Fruit fly (Drosophila melanogaster): Measurements from ENCODE around the gene Tspo.

The Tspo gene

DNA sequence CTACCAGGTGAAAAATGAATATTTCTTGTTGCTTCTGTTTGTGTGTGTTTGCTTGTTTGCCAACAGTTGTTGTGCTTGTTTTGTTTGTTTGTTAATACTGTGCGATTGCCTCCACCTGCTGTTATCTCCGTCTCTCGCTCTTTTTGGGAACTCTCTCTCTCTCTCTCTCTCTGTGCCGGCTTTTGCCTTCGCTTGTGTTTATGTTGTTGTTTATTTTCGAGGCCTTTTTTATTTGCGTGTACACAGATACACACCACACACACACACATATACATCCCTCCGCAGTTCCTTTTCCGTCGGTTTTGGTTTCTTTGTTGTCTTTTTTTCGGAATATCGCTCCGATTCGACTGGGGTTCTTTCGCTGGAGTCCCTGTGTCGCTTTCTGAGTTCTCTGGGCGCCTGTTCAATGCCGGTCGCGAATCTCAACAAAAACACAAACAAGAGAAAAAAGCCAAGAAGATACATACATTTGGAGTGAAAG, 48.8 kb upstream of the Tspo start (continued):
- TF ChIP-seq CG10979 (tag; optimal IDR thresholded peaks at IDR 0.05): peak; percentile 68
- no peak for TF ChIP-seq CG30020 (tag; optimal IDR thresholded peaks at IDR 0.05)
- TF ChIP-seq Vsx1 (GFP tag; optimal IDR thresholded peaks at IDR 0.05): peak; percentile 87
- TF ChIP-seq CG10543 (GFP tag; optimal IDR thresholded peaks at IDR 0.05): peak; percentile 79
- peak; percentile 73 for TF ChIP-seq HLHmδ (GFP tag; optimal IDR thresholded peaks at IDR 0.05)
- TF ChIP-seq CG6689 (GFP tag; IDR thresholded peaks at IDR 0.05): no peak
- no peak for TF ChIP-seq hth (optimal IDR thresholded peaks at IDR 0.05)
- no peak for TF ChIP-seq CG12769 (tag; optimal IDR thresholded peaks at IDR 0.05)
- peak; percentile 52 for TF ChIP-seq CG11504 (tag; optimal IDR thresholded peaks at IDR 0.05)
- no peak for TF ChIP-seq ab (GFP tag; optimal IDR thresholded peaks at IDR 0.05)
- TF ChIP-seq chn (GFP tag; optimal IDR thresholded peaks at IDR 0.05): no peak
- TF ChIP-seq cwo (GFP tag; optimal IDR thresholded peaks at IDR 0.05): no peak
- TF ChIP-seq rib (GFP tag; IDR thresholded peaks at IDR 0.05): no peak
- no peak; the same call in 1 of the 2 replicates for TF ChIP-seq CG32772 (GFP tag; IDR thresholded peaks at IDR 0.05)
- TF ChIP-seq Abd-B (GFP tag; optimal IDR thresholded peaks at IDR 0.05): no peak
- TF ChIP-seq ems (GFP tag; optimal IDR thresholded peaks at IDR 0.05): peak; percentile 2
- TF ChIP-seq CG13424 (tag; optimal IDR thresholded peaks at IDR 0.05): peak; percentile 48
- no peak for TF ChIP-seq vfl (GFP tag; optimal IDR thresholded peaks at IDR 0.05)
- TF ChIP-seq C15 (GFP tag; IDR thresholded peaks at IDR 0.05): no peak
- peak; percentile 43; the same call in 1 of the 2 replicates for TF ChIP-seq CG10321 (GFP tag; IDR thresholded peaks at IDR 0.05)
- no peak for TF ChIP-seq CG14667 (GFP tag; IDR thresholded peaks at IDR 0.05)
- TF ChIP-seq CG15514 (GFP tag; optimal IDR thresholded peaks at IDR 0.05): peak; percentile 0
- TF ChIP-seq chif (GFP tag; optimal IDR thresholded peaks at IDR 0.05): peak; percentile 59 to 76
- peak; percentile 54; the same call in 1 of the 2 replicates for TF ChIP-seq Awh (GFP tag; IDR thresholded peaks at IDR 0.05)
- TF ChIP-seq pan (optimal IDR thresholded peaks at IDR 0.05): no peak
- TF ChIP-seq pan (GFP tag; optimal IDR thresholded peaks at IDR 0.05 in 1 of 2, IDR thresholded peaks at IDR 0.05 in 1 of 2): no peak
- peak; percentile 59; the same call in 1 of the 2 replicates for TF ChIP-seq Atf6 (GFP tag; IDR thresholded peaks at IDR 0.05)
- TF ChIP-seq CG17802 (tag; optimal IDR thresholded peaks at IDR 0.05): peak; percentile 14
- peak; percentile 10 for TF ChIP-seq CTCF (GFP tag; optimal IDR thresholded peaks at IDR 0.05)
- no peak for TF ChIP-seq wor (GFP tag; IDR thresholded peaks at IDR 0.05)
- TF ChIP-seq dysf (GFP tag; IDR thresholded peaks at IDR 0.05): no peak
- TF ChIP-seq gce (GFP tag; IDR thresholded peaks at IDR 0.05): peak; percentile 70; the same call in 1 of the 3 replicates
- peak; percentile 30 for TF ChIP-seq CG1647 (GFP tag; optimal IDR thresholded peaks at IDR 0.05)
- TF ChIP-seq Hr78 (GFP tag; optimal IDR thresholded peaks at IDR 0.05): no peak
- peak; percentile 74 for TF ChIP-seq bab2 (GFP tag; optimal IDR thresholded peaks at IDR 0.05)
- TF ChIP-seq CG6654 (GFP tag; optimal IDR thresholded peaks at IDR 0.05): peak; percentile 27
- peak; percentile 93 for TF ChIP-seq Med (GFP tag)
- TF ChIP-seq esg (GFP tag; conservative IDR thresholded peaks at IDR 0.05): no peak
- no peak for TF ChIP-seq jigr1 (GFP tag; IDR thresholded peaks at IDR 0.05)
- peak; percentile 45 for TF ChIP-seq dm (GFP tag; optimal IDR thresholded peaks at IDR 0.05)
- TF ChIP-seq dmrt99B (tag; optimal IDR thresholded peaks at IDR 0.05): peak; percentile 48
- no peak for TF ChIP-seq gsb (GFP tag; IDR thresholded peaks at IDR 0.05)
- no peak for TF ChIP-seq CG7928 (GFP tag; optimal IDR thresholded peaks at IDR 0.05)
- TF ChIP-seq lbe (GFP tag; optimal IDR thresholded peaks at IDR 0.05): peak; percentile 80
- peak in 1 of 2 experiments; percentile 29 for TF ChIP-seq crp (GFP tag; optimal IDR thresholded peaks at IDR 0.05)
- peak; percentile 68 for TF ChIP-seq grn (GFP tag; optimal IDR thresholded peaks at IDR 0.05)
- peak; percentile 67 for TF ChIP-seq bcd (GFP tag; optimal IDR thresholded peaks at IDR 0.05)
- peak; percentile 24 for TF ChIP-seq exex (tag; optimal IDR thresholded peaks at IDR 0.05)
- TF ChIP-seq CG11398 (GFP tag; optimal IDR thresholded peaks at IDR 0.05): peak; percentile 91
- TF ChIP-seq Rx (GFP tag; IDR thresholded peaks at IDR 0.05): no peak
- TF ChIP-seq yki (optimal IDR thresholded peaks at IDR 0.05): no peak
- TF ChIP-seq Elba2 (GFP tag; optimal IDR thresholded peaks at IDR 0.05): peak; percentile 4
